Fruit fly (Drosophila melanogaster) whole organism, embryonic: ENCODE measurements around the gene CG43229.

Source experiments
- Aef1 ChIP-seq: fragments of 200-800 bp; sonication (Bioruptor generic); IDR thresholded peaks from 3 replicates; pipeline ENCODE4 v1.3.6; 2022; ENCODE audit warnings: missing biosample characterization, missing genetic modification characterization
- Bgb ChIP-seq: fragments of 200-800 bp; sonication (Bioruptor generic); IDR thresholded peaks from 2 replicates; pipeline ENCODE4 v1.3.6; 2022; ENCODE audit warnings: missing biosample characterization, missing genetic modification characterization; ENCODE audit not compliant: partially characterized antibody
- CG10147 ChIP-seq: fragments of 200-800 bp; sonication (Bioruptor generic); optimal IDR thresholded peaks from 2 replicates; lab custom pipeline; 2019; ENCODE audit warnings: missing biosample characterization, mild to moderate bottlenecking, missing genetic modification characterization, moderate library complexity
- CG11695 ChIP-seq: fragments of 200-800 bp; sonication (Bioruptor generic); IDR thresholded peaks from 3 replicates; pipeline ENCODE4 v1.3.6; 2022; ENCODE audit warnings: missing biosample characterization, missing genetic modification characterization
- CG12219 ChIP-seq: fragments of 200-800 bp; sonication (Bioruptor generic); optimal IDR thresholded peaks from 3 replicates; lab custom pipeline; 2018; ENCODE audit warnings: missing biosample characterization, mild to moderate bottlenecking, missing genetic modification characterization
- CG13287 ChIP-seq: fragments of 200-800 bp; sonication (Bioruptor generic); IDR thresholded peaks from 2 replicates; pipeline ENCODE4 v1.3.6; 2022; ENCODE audit warnings: missing biosample characterization, missing genetic modification characterization; ENCODE audit not compliant: partially characterized antibody
- CG15514 ChIP-seq: fragments of 200-800 bp; sonication (Bioruptor generic); optimal IDR thresholded peaks from 3 replicates; lab custom pipeline; 2017; ENCODE audit warnings: missing biosample characterization, missing genetic modification characterization, mild to moderate bottlenecking, moderate library complexity, missing genetic modification reagents
- CG15696 ChIP-seq: fragments of 200-800 bp; sonication (Bioruptor generic); optimal IDR thresholded peaks from 2 replicates; lab custom pipeline; 2019; ENCODE audit warnings: missing biosample characterization, mild to moderate bottlenecking, missing genetic modification characterization, moderate library complexity
- CG16813 ChIP-seq: fragments of 200-800 bp; sonication (Bioruptor generic); IDR thresholded peaks from 3 replicates; pipeline ENCODE4 v1.3.6; 2022; ENCODE audit warnings: missing biosample characterization, missing genetic modification characterization; ENCODE audit not compliant: partially characterized antibody
- CG17186 ChIP-seq: fragments of 200-800 bp; sonication (Bioruptor generic); optimal IDR thresholded peaks from 3 replicates; lab custom pipeline; 2017; ENCODE audit warnings: missing biosample characterization, missing genetic modification reagents, missing genetic modification characterization
- CG17359 ChIP-seq: fragments of 200-800 bp; sonication (Bioruptor generic); optimal IDR thresholded peaks from 3 replicates; lab custom pipeline; 2018; ENCODE audit warnings: missing biosample characterization, mild to moderate bottlenecking, missing genetic modification characterization, moderate library complexity
- CG2129 ChIP-seq: fragments of 200-800 bp; sonication (Bioruptor generic); IDR thresholded peaks from 2 replicates; pipeline ENCODE4 v1.3.6; 2022; ENCODE audit warnings: missing biosample characterization, missing genetic modification characterization; ENCODE audit not compliant: partially characterized antibody
- CG2712 ChIP-seq: fragments of 200-800 bp; optimal IDR thresholded peaks from 3 replicates; lab custom pipeline; 2019; ENCODE audit warnings: missing biosample characterization, mild to moderate bottlenecking, missing genetic modification characterization, moderate library complexity
- CG34224 ChIP-seq: fragments of 200-800 bp; sonication (Bioruptor generic); IDR thresholded peaks from 3 replicates; pipeline ENCODE4 v1.3.6; 2022; ENCODE audit warnings: missing biosample characterization, missing genetic modification characterization; ENCODE audit not compliant: partially characterized antibody
- CG7987 ChIP-seq: fragments of 200-800 bp; sonication (Bioruptor generic); optimal IDR thresholded peaks from 2 replicates; lab custom pipeline; 2018; ENCODE audit warnings: missing biosample characterization, mild to moderate bottlenecking, missing genetic modification characterization, moderate library complexity
- CG8281 ChIP-seq: fragments of 200-800 bp; sonication (Bioruptor generic); optimal IDR thresholded peaks from 2 replicates; lab custom pipeline; 2018; ENCODE audit warnings: missing biosample characterization, mild to moderate bottlenecking, missing genetic modification characterization, moderate library complexity
- CG8290 ChIP-seq, 3 experiments: fragments of 200-800 bp; sonication (Bioruptor generic); optimal IDR thresholded peaks; 2 replicates each; lab custom pipeline; 2016 to 2019; ENCODE audit warnings: missing biosample characterization in 3 of 3, missing genetic modification characterization in 3 of 3, mild to moderate bottlenecking in 2 of 3, moderate library complexity in 1 of 3
- CG9727 ChIP-seq: fragments of 200-800 bp; sonication (Bioruptor generic); optimal IDR thresholded peaks from 3 replicates; lab custom pipeline; 2017; ENCODE audit warnings: missing biosample characterization, mild to moderate bottlenecking, missing genetic modification characterization
- CG9932 ChIP-seq: fragments of 200-800 bp; sonication (Bioruptor generic); IDR thresholded peaks from 2 replicates; pipeline ENCODE4 v1.3.6; 2022; ENCODE audit warnings: missing biosample characterization, missing genetic modification characterization
- CoRest ChIP-seq: fragments of 200-800 bp; sonication (Bioruptor generic); optimal IDR thresholded peaks from 3 replicates; lab custom pipeline; 2018; ENCODE audit warnings: missing biosample characterization, mild to moderate bottlenecking, missing genetic modification characterization, moderate library complexity
- Deaf1 ChIP-seq: fragments of 200-800 bp; optimal IDR thresholded peaks from 3 replicates; lab custom pipeline; 2019; ENCODE audit warnings: missing biosample characterization, mild to moderate bottlenecking, missing genetic modification characterization, moderate library complexity
- Doc3 ChIP-seq: fragments of 200-800 bp; sonication (Bioruptor generic); IDR thresholded peaks from 3 replicates; pipeline ENCODE4 v1.3.6; 2022; ENCODE audit warnings: missing biosample characterization, missing genetic modification characterization; ENCODE audit not compliant: partially characterized antibody
- Fer1 ChIP-seq: fragments of 200-800 bp; sonication (Bioruptor generic); optimal IDR thresholded peaks from 2 replicates; lab custom pipeline; 2017; ENCODE audit warnings: missing biosample characterization, mild to moderate bottlenecking, missing genetic modification characterization
- HLH4C ChIP-seq: fragments of 200-800 bp; sonication (Bioruptor generic); IDR thresholded peaks from 3 replicates; pipeline ENCODE4 v1.3.6; 2022; ENCODE audit warnings: missing biosample characterization, missing genetic modification characterization; ENCODE audit not compliant: partially characterized antibody
- Kr ChIP-seq: fragments of 200-800 bp; sonication (Bioruptor generic); optimal IDR thresholded peaks from 2 replicates; lab custom pipeline; 2017; ENCODE audit warnings: missing biosample characterization, mild to moderate bottlenecking, missing genetic modification characterization
- MBD-R2 ChIP-seq: fragments of 200-800 bp; sonication (Bioruptor generic); IDR thresholded peaks from 2 replicates; pipeline ENCODE4 v1.3.6; 2022; ENCODE audit warnings: missing biosample characterization, missing genetic modification characterization
- Med ChIP-seq: fragments of 200-800 bp; sonication (Bioruptor generic); peaks from one replicate; lab custom pipeline; 2016; ENCODE audit warnings: missing biosample characterization, missing genetic modification characterization, mild to moderate bottlenecking, inconsistent platforms, moderate library complexity
- Oaz ChIP-seq: fragments of 200-800 bp; sonication (Bioruptor generic); IDR thresholded peaks from 2 replicates; pipeline ENCODE4 v1.3.6; 2022; ENCODE audit warnings: missing biosample characterization, missing genetic modification characterization
- Opbp ChIP-seq: fragments of 200-800 bp; sonication (Bioruptor generic); IDR thresholded peaks from 3 replicates; pipeline ENCODE4 v1.3.6; 2022; ENCODE audit warnings: missing biosample characterization, missing genetic modification characterization; ENCODE audit not compliant: partially characterized antibody
- Scr ChIP-seq: fragments of 200-800 bp; sonication (Bioruptor generic); IDR thresholded peaks from 2 replicates; pipeline ENCODE4 v1.3.6; 2022; ENCODE audit warnings: missing biosample characterization, missing genetic modification characterization; ENCODE audit not compliant: partially characterized antibody
- Sox100B ChIP-seq: fragments of 200-800 bp; sonication (Bioruptor generic); optimal IDR thresholded peaks from 3 replicates; lab custom pipeline; 2018; ENCODE audit warnings: missing biosample characterization, mild to moderate bottlenecking, missing genetic modification characterization
- Spps ChIP-seq: fragments of 200-800 bp; sonication (Bioruptor generic); optimal IDR thresholded peaks from 2 replicates; lab custom pipeline; 2018; ENCODE audit warnings: missing biosample characterization, mild to moderate bottlenecking, missing genetic modification characterization
- Sry-δ ChIP-seq: fragments of 200-800 bp; sonication (Bioruptor generic); optimal IDR thresholded peaks from 2 replicates; lab custom pipeline; 2016; ENCODE audit warnings: missing biosample characterization, missing genetic modification characterization
- Xrp1 ChIP-seq: fragments of 200-800 bp; sonication (Bioruptor generic); IDR thresholded peaks from 2 replicates; pipeline ENCODE4 v1.3.6; 2022; ENCODE audit warnings: missing biosample characterization, missing genetic modification characterization
- amos ChIP-seq: fragments of 200-800 bp; sonication (Bioruptor generic); IDR thresholded peaks from 2 replicates; pipeline ENCODE4 v1.3.6; 2022; ENCODE audit warnings: missing biosample characterization, missing genetic modification characterization; ENCODE audit not compliant: partially characterized antibody
- ara ChIP-seq: fragments of 200-800 bp; sonication (Bioruptor generic); IDR thresholded peaks from 2 replicates; pipeline ENCODE4 v1.3.6; 2022; ENCODE audit warnings: missing biosample characterization, missing genetic modification characterization
- gcm ChIP-seq: fragments of 200-800 bp; sonication (Bioruptor generic); optimal IDR thresholded peaks from 2 replicates; lab custom pipeline; 2019; ENCODE audit warnings: missing biosample characterization, mild to moderate bottlenecking, missing genetic modification characterization, moderate library complexity
- kni ChIP-seq: fragments of 200-800 bp; sonication (Bioruptor generic); optimal IDR thresholded peaks from 3 replicates; lab custom pipeline; 2017; ENCODE audit warnings: mild to moderate bottlenecking, missing biosample characterization, missing genetic modification reagents, missing genetic modification characterization
- nerfin-2 ChIP-seq: fragments of 200-800 bp; sonication (Bioruptor generic); IDR thresholded peaks from 2 replicates; pipeline ENCODE4 v1.3.6; 2022; ENCODE audit warnings: missing biosample characterization, missing genetic modification characterization; ENCODE audit not compliant: partially characterized antibody
- row ChIP-seq: fragments of 200-800 bp; sonication (Bioruptor generic); IDR thresholded peaks from 3 replicates; pipeline ENCODE4 v1.3.6; 2022; ENCODE audit warnings: missing biosample characterization, missing genetic modification characterization
- sens ChIP-seq: fragments of 200-800 bp; sonication (Bioruptor generic); peaks from one replicate; lab custom pipeline; 2016; ENCODE audit warnings: missing biosample characterization, missing genetic modification characterization
- sens-2 ChIP-seq: fragments of 200-800 bp; sonication (Bioruptor generic); IDR thresholded peaks from 2 replicates; pipeline ENCODE4 v1.3.6; 2022; ENCODE audit warnings: missing biosample characterization, missing genetic modification characterization
- seq ChIP-seq: fragments of 200-800 bp; sonication (Bioruptor generic); IDR thresholded peaks from 2 replicates; pipeline ENCODE4 v1.3.6; 2022; ENCODE audit warnings: missing biosample characterization, missing genetic modification characterization
- stwl ChIP-seq: fragments of 200-800 bp; sonication (Bioruptor generic); optimal IDR thresholded peaks from 3 replicates; lab custom pipeline; 2018; ENCODE audit warnings: missing biosample characterization, mild to moderate bottlenecking, missing genetic modification characterization, moderate library complexity
- unc-4 ChIP-seq: fragments of 200-800 bp; sonication (Bioruptor generic); IDR thresholded peaks from 2 replicates; pipeline ENCODE4 v1.3.6; 2022; ENCODE audit warnings: missing biosample characterization, missing genetic modification characterization; ENCODE audit not compliant: partially characterized antibody
- zfh2 ChIP-seq: fragments of 200-800 bp; sonication (Bioruptor generic); optimal IDR thresholded peaks from 2 replicates; lab custom pipeline; 2016; ENCODE audit warnings: missing biosample characterization, missing genetic modification characterization

Gene CG43229

DNA sequence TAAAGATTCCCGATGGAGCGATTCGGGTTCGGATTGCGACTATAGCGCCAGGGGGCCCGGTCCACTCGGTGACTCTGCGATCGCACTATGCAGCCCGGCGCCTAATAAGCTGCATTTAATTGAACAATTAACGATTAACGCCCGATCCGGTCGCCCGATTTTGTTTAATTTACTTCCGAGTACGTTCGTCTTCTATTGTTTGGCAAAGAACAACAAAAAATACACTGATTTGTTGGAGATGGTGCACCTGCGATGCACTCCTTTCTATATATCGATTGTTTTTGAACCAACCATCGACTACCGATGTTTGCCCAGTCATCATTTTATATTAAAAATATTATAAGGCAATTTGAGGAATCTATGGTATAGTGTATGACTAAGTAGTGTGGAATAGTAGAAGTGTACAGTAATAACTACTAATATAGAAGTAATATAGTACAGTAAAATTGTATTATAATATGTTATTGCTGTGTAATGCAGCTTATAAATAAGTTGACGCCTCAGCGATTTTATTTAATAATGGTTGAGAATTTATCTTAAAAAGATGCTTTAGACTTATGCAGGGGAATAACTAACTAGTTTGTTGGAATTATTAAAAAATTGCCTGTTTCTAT lies 37.1 kb upstream of the CG43229 start, which contains the start of gene Mvb12 (continued):
- peak; percentile 51; the same call in 2 of the 3 replicates for TF ChIP-seq Doc3 (GFP tag; lab: Robert Waterston, UW)
- TF ChIP-seq gcm (GFP tag; lab: Kevin White, UChicago), result peak; percentile 45
- peak; percentile 41; the same call in 2 of the 3 replicates for TF ChIP-seq HLH4C (GFP tag; lab: Robert Waterston, UW)
- TF ChIP-seq Sry-δ (GFP tag; lab: Kevin White, UChicago), result peak; percentile 53
- TF ChIP-seq unc-4 (GFP tag; lab: Robert Waterston, UW), result peak; percentile 37
- 0 out of 2 replicates have a peak, but pooled peaks have one; percentile 20 for TF ChIP-seq CG2129
- no peak for TF ChIP-seq CG8290 (GFP tag; optimal IDR thresholded peaks at IDR 0.05; lab: Kevin White, UChicago)
- peak; percentile 32 to 34 for TF ChIP-seq CG8290 (tag; optimal IDR thresholded peaks at IDR 0.05; lab: Kevin White, UChicago)
- TF ChIP-seq zfh2, result no peak
- peak; percentile 30 for TF ChIP-seq Sox100B
- TF ChIP-seq CG17359 (tag; lab: Kevin White, UChicago), result peak; percentile 5
- no peak for TF ChIP-seq Oaz (GFP tag; lab: Robert Waterston, UW)
- peak; percentile 19 for TF ChIP-seq Fer1 (GFP tag; lab: Kevin White, UChicago)
- 0 out of 2 replicates have a peak, but pooled peaks have one; percentile 15 for TF ChIP-seq Xrp1 (GFP tag; lab: Robert Waterston, UW)
- peak; percentile 20 for TF ChIP-seq CG10147 (GFP tag; lab: Kevin White, UChicago)
- TF ChIP-seq Scr (GFP tag; lab: Robert Waterston, UW), result peak; percentile 38
- peak; percentile 73 for TF ChIP-seq amos (GFP tag; lab: Robert Waterston, UW)
- peak; percentile 58 for TF ChIP-seq Deaf1 (tag; lab: Kevin White, UChicago)
- peak; percentile 4 for TF ChIP-seq CG17186 (GFP tag; lab: Kevin White, UChicago)
- TF ChIP-seq CG2712 (tag; lab: Kevin White, UChicago), result peak; percentile 18
- TF ChIP-seq CoRest (tag; lab: Kevin White, UChicago), result peak; percentile 13
- peak; percentile 42; the same call in 2 of the 3 replicates for TF ChIP-seq Aef1 (GFP tag; lab: Robert Waterston, UW)
- 0 out of 2 replicates have a peak, but pooled peaks have one; percentile 17 for TF ChIP-seq seq
- TF ChIP-seq nerfin-2 (GFP tag; lab: Robert Waterston, UW), result 0 out of 2 replicates have a peak, but pooled peaks have one; percentile 46
- peak; percentile 23; the same call in 1 of the 2 replicates for TF ChIP-seq CG9932 (GFP tag; lab: Robert Waterston, UW)
- peak; percentile 59 for TF ChIP-seq CG13287 (GFP tag; lab: Robert Waterston, UW)
- peak; percentile 76 for TF ChIP-seq Med
- peak; percentile 24 for TF ChIP-seq kni (GFP tag; lab: Kevin White, UChicago)
- TF ChIP-seq Bgb (GFP tag; lab: Robert Waterston, UW), result peak; percentile 66
- no peak for TF ChIP-seq CG8281
- TF ChIP-seq MBD-R2, result 0 out of 2 replicates have a peak, but pooled peaks have one; percentile 35
- no peak for TF ChIP-seq CG12219 (GFP tag; lab: Kevin White, UChicago)
- TF ChIP-seq ara (GFP tag; lab: Robert Waterston, UW), result 0 out of 2 replicates have a peak, but pooled peaks have one; percentile 20
- TF ChIP-seq sens-2, result peak; percentile 72
- TF ChIP-seq Spps, result peak; percentile 17
- TF ChIP-seq CG34224 (GFP tag; lab: Robert Waterston, UW), result peak; percentile 18
- no peak for TF ChIP-seq CG11695 (GFP tag; lab: Robert Waterston, UW)
- TF ChIP-seq Opbp (GFP tag; lab: Robert Waterston, UW), result peak; percentile 78
- TF ChIP-seq CG16813 (GFP tag; lab: Robert Waterston, UW), result peak; percentile 59
- TF ChIP-seq Kr (GFP tag; lab: Kevin White, UChicago), result no peak
- peak; percentile 12 for TF ChIP-seq CG15696 (tag; lab: Kevin White, UChicago)
- peak; percentile 77 for TF ChIP-seq sens
- TF ChIP-seq row (GFP tag; lab: Robert Waterston, UW), result peak; percentile 58
- TF ChIP-seq stwl, result no peak
- TF ChIP-seq CG9727 (GFP tag; lab: Kevin White, UChicago), result peak; percentile 13
- TF ChIP-seq CG15514 (GFP tag; lab: Kevin White, UChicago), result peak; percentile 33
- TF ChIP-seq CG7987 (GFP tag; lab: Kevin White, UChicago), result peak; percentile 44
